Fruit fly (Drosophila melanogaster) whole organism, prepupa: Measurements from ENCODE around the gene Klp98A.

Experiments
- Blimp-1 ChIP-seq: fragments of 200-800 bp; sonication (Bioruptor generic); optimal IDR thresholded peaks from 3 replicates; lab custom pipeline; 2017; ENCODE audit warnings: missing biosample characterization, missing genetic modification characterization, mild to moderate bottlenecking, moderate library complexity, missing genetic modification reagents
- CG10631 ChIP-seq: fragments of 200-800 bp; sonication (Bioruptor generic); optimal IDR thresholded peaks from 2 replicates; lab custom pipeline; 2016; ENCODE audit warnings: missing biosample characterization, missing genetic modification characterization
- CG10669 ChIP-seq: fragments of 200-800 bp; sonication (Bioruptor generic); optimal IDR thresholded peaks from 3 replicates; lab custom pipeline; 2018; ENCODE audit warnings: missing biosample characterization, mild to moderate bottlenecking, missing genetic modification characterization, moderate library complexity
- CG11294 ChIP-seq: fragments of 200-800 bp; sonication (Bioruptor generic); IDR thresholded peaks from 2 replicates; pipeline ENCODE4 v1.3.6; 2022; ENCODE audit warnings: missing biosample characterization, missing genetic modification characterization
- CG11762 ChIP-seq: fragments of 200-800 bp; sonication (Bioruptor generic); optimal IDR thresholded peaks from 3 replicates; lab custom pipeline; 2016; ENCODE audit warnings: missing biosample characterization, missing genetic modification characterization; ENCODE audit not compliant: insufficient read depth
- CG1621 ChIP-seq: fragments of 200-800 bp; sonication (Bioruptor generic); optimal IDR thresholded peaks from 3 replicates; lab custom pipeline; 2018; ENCODE audit warnings: missing biosample characterization, mild to moderate bottlenecking, missing genetic modification characterization
- CG16779 ChIP-seq: fragments of 200-800 bp; sonication (Bioruptor generic); optimal IDR thresholded peaks from 3 replicates; lab custom pipeline; 2017; ENCODE audit warnings: missing biosample characterization, mild to moderate bottlenecking, missing genetic modification characterization
- CG3032 ChIP-seq: fragments of 200-800 bp; optimal IDR thresholded peaks from 2 replicates; lab custom pipeline; 2019; ENCODE audit warnings: missing biosample characterization, mild to moderate bottlenecking, missing genetic modification characterization, moderate library complexity
- CG31627 ChIP-seq: fragments of 200-800 bp; sonication (Bioruptor generic); optimal IDR thresholded peaks from 3 replicates; lab custom pipeline; 2016; ENCODE audit warnings: missing biosample characterization, missing genetic modification characterization
- CG32006 ChIP-seq: fragments of 200-800 bp; sonication (Bioruptor generic); optimal IDR thresholded peaks from 3 replicates; lab custom pipeline; 2017; ENCODE audit warnings: missing biosample characterization, mild to moderate bottlenecking, missing genetic modification characterization
- CG4318 ChIP-seq: fragments of 200-800 bp; sonication (Bioruptor generic); optimal IDR thresholded peaks from 3 replicates; lab custom pipeline; 2017; ENCODE audit warnings: missing biosample characterization, mild to moderate bottlenecking, missing genetic modification characterization
- CG6163 ChIP-seq: fragments of 200-800 bp; sonication (Bioruptor generic); IDR thresholded peaks from 3 replicates; pipeline ENCODE4 v1.3.6; 2022; ENCODE audit warnings: missing biosample characterization, missing genetic modification characterization
- CG6792 ChIP-seq: fragments of 200-800 bp; sonication (Bioruptor generic); optimal IDR thresholded peaks from 3 replicates; lab custom pipeline; 2016; ENCODE audit warnings: missing biosample characterization, missing genetic modification characterization
- CG6808 ChIP-seq: fragments of 200-800 bp; sonication (Bioruptor generic); optimal IDR thresholded peaks from 3 replicates; lab custom pipeline; 2017; ENCODE audit warnings: missing biosample characterization, missing genetic modification characterization, mild to moderate bottlenecking, moderate library complexity, missing genetic modification reagents
- CG6854 ChIP-seq: fragments of 200-800 bp; sonication (Bioruptor generic); optimal IDR thresholded peaks from 2 replicates; lab custom pipeline; 2017; ENCODE audit warnings: missing biosample characterization, mild to moderate bottlenecking, missing genetic modification characterization
- CG7368 ChIP-seq: fragments of 200-800 bp; sonication (Bioruptor generic); optimal IDR thresholded peaks from 3 replicates; lab custom pipeline; 2016; ENCODE audit warnings: missing biosample characterization, missing genetic modification characterization
- CG8119 ChIP-seq: fragments of 200-800 bp; sonication (Bioruptor generic); IDR thresholded peaks from 3 replicates; pipeline ENCODE4 v1.3.6; 2022; ENCODE audit warnings: missing biosample characterization, missing genetic modification characterization
- CG9139 ChIP-seq: fragments of 200-800 bp; sonication (Bioruptor generic); optimal IDR thresholded peaks from 3 replicates; lab custom pipeline; 2017; ENCODE audit warnings: missing biosample characterization, mild to moderate bottlenecking, missing genetic modification characterization
- Eip75B ChIP-seq: fragments of 200-800 bp; sonication (Bioruptor generic); optimal IDR thresholded peaks from 3 replicates; lab custom pipeline; 2016; ENCODE audit warnings: missing biosample characterization, missing genetic modification characterization
- Eip78C ChIP-seq: fragments of 200-800 bp; sonication (Bioruptor generic); peaks from one replicate; lab custom pipeline; 2016; ENCODE audit warnings: missing biosample characterization, missing genetic modification characterization
- Eip93F ChIP-seq: fragments of 200-800 bp; sonication (Bioruptor generic); optimal IDR thresholded peaks from 2 replicates; lab custom pipeline; 2016; ENCODE audit warnings: missing biosample characterization, mild to moderate bottlenecking, missing genetic modification characterization
- Ets21C ChIP-seq: fragments of 200-800 bp; sonication (Bioruptor generic); optimal IDR thresholded peaks from 3 replicates; lab custom pipeline; 2016; ENCODE audit warnings: missing biosample characterization, missing genetic modification characterization
- Ets96B ChIP-seq: fragments of 200-800 bp; optimal IDR thresholded peaks from 2 replicates; lab custom pipeline; 2019; ENCODE audit warnings: missing biosample characterization, mild to moderate bottlenecking, missing genetic modification characterization, moderate library complexity
- Gug ChIP-seq: fragments of 200-800 bp; sonication (Bioruptor generic); IDR thresholded peaks from 2 replicates; pipeline ENCODE4 v1.3.6; 2022; ENCODE audit warnings: missing biosample characterization, missing genetic modification characterization
- Hr38 ChIP-seq: sonication (Bioruptor generic); optimal IDR thresholded peaks from 2 replicates; lab custom pipeline; 2016; ENCODE audit warnings: missing biosample characterization, missing genetic modification characterization
- Hr39 ChIP-seq: fragments of 200-800 bp; sonication (Bioruptor generic); optimal IDR thresholded peaks from 2 replicates; lab custom pipeline; 2016; ENCODE audit warnings: missing biosample characterization, missing genetic modification characterization
- Hr4 ChIP-seq: fragments of 200-800 bp; sonication (Bioruptor generic); optimal IDR thresholded peaks from 3 replicates; lab custom pipeline; 2016; ENCODE audit warnings: missing biosample characterization, missing genetic modification characterization
- Lpt ChIP-seq: fragments of 200-800 bp; sonication (Bioruptor generic); optimal IDR thresholded peaks from 3 replicates; lab custom pipeline; 2016; ENCODE audit warnings: missing biosample characterization, missing genetic modification characterization
- Met ChIP-seq: fragments of 200-800 bp; sonication (Bioruptor generic); optimal IDR thresholded peaks from 3 replicates; lab custom pipeline; 2016; ENCODE audit warnings: missing biosample characterization, missing genetic modification characterization
- OdsH ChIP-seq: fragments of 200-800 bp; sonication (Bioruptor generic); optimal IDR thresholded peaks from 3 replicates; lab custom pipeline; 2016; ENCODE audit warnings: missing biosample characterization, missing genetic modification characterization
- Sox102F ChIP-seq: fragments of 200-800 bp; sonication (Bioruptor generic); optimal IDR thresholded peaks from 2 replicates; lab custom pipeline; 2016; ENCODE audit warnings: missing biosample characterization, mild to moderate bottlenecking, missing genetic modification characterization
- Sox14 ChIP-seq: fragments of 200-800 bp; sonication (Bioruptor generic); optimal IDR thresholded peaks from 3 replicates; lab custom pipeline; 2016; ENCODE audit warnings: missing biosample characterization, missing genetic modification characterization
- acj6 ChIP-seq: fragments of 200-800 bp; sonication (Bioruptor generic); optimal IDR thresholded peaks from 3 replicates; lab custom pipeline; 2016; ENCODE audit warnings: missing biosample characterization, missing genetic modification characterization
- cyc ChIP-seq: fragments of 200-800 bp; sonication (Bioruptor generic); optimal IDR thresholded peaks from 3 replicates; lab custom pipeline; 2016; ENCODE audit warnings: missing biosample characterization, missing genetic modification characterization
- dac ChIP-seq: fragments of 200-800 bp; sonication (Bioruptor generic); optimal IDR thresholded peaks from 2 replicates; lab custom pipeline; 2017; ENCODE audit warnings: missing biosample characterization, mild to moderate bottlenecking, missing genetic modification characterization
- dsx ChIP-seq: fragments of 200-800 bp; optimal IDR thresholded peaks from 3 replicates; lab custom pipeline; 2019; ENCODE audit warnings: missing biosample characterization, mild to moderate bottlenecking, missing genetic modification characterization, moderate library complexity; ENCODE audit not compliant: poor library complexity, severe bottlenecking
- eg ChIP-seq: fragments of 200-800 bp; sonication (Bioruptor generic); IDR thresholded peaks from 3 replicates; pipeline ENCODE4 v1.3.6; 2022; ENCODE audit warnings: missing biosample characterization, missing genetic modification characterization
- esn ChIP-seq: fragments of 200-800 bp; sonication (Bioruptor generic); optimal IDR thresholded peaks from 2 replicates; lab custom pipeline; 2016; ENCODE audit warnings: missing biosample characterization, mild to moderate bottlenecking, missing genetic modification characterization, moderate library complexity
- fd59A ChIP-seq: fragments of 200-800 bp; sonication (Bioruptor generic); optimal IDR thresholded peaks from 2 replicates; lab custom pipeline; 2017; ENCODE audit warnings: missing biosample characterization, mild to moderate bottlenecking, missing genetic modification characterization, missing genetic modification reagents
- fkh ChIP-seq: fragments of 200-800 bp; sonication (Bioruptor generic); optimal IDR thresholded peaks from 3 replicates; lab custom pipeline; 2017; ENCODE audit warnings: missing biosample characterization, mild to moderate bottlenecking, missing genetic modification characterization, moderate library complexity
- lz ChIP-seq: fragments of 200-800 bp; sonication (Bioruptor generic); optimal IDR thresholded peaks from 3 replicates; lab custom pipeline; 2016; ENCODE audit warnings: missing biosample characterization, missing genetic modification characterization
- salr ChIP-seq, 2 experiments: fragments of 200-800 bp; sonication (Bioruptor generic); optimal IDR thresholded peaks; 3 replicates each; lab custom pipeline; 2016 to 2018; ENCODE audit warnings: missing biosample characterization in 2 of 2, missing genetic modification characterization in 2 of 2, mild to moderate bottlenecking in 1 of 2
- spab ChIP-seq: fragments of 200-800 bp; sonication (Bioruptor generic); optimal IDR thresholded peaks from 2 replicates; lab custom pipeline; 2017; ENCODE audit warnings: missing biosample characterization, mild to moderate bottlenecking, missing genetic modification characterization, missing genetic modification reagents
- ss ChIP-seq, 2 experiments: fragments of 200-800 bp; sonication (Bioruptor generic); optimal IDR thresholded peaks; 2 replicates in 1 of 2; 3 replicates in 1 of 2; lab custom pipeline; 2017 to 2018; ENCODE audit warnings: mild to moderate bottlenecking in 2 of 2, missing biosample characterization in 2 of 2, missing genetic modification characterization in 2 of 2, moderate library complexity in 1 of 2
- topi ChIP-seq: fragments of 200-800 bp; sonication (Bioruptor generic); optimal IDR thresholded peaks from 3 replicates; lab custom pipeline; 2016; ENCODE audit warnings: missing biosample characterization, missing genetic modification characterization
- vri ChIP-seq: fragments of 200-800 bp; sonication (Bioruptor generic); optimal IDR thresholded peaks from 3 replicates; lab custom pipeline; 2016; ENCODE audit warnings: missing biosample characterization, mild to moderate bottlenecking, missing genetic modification characterization

Klp98A gene

DNA sequence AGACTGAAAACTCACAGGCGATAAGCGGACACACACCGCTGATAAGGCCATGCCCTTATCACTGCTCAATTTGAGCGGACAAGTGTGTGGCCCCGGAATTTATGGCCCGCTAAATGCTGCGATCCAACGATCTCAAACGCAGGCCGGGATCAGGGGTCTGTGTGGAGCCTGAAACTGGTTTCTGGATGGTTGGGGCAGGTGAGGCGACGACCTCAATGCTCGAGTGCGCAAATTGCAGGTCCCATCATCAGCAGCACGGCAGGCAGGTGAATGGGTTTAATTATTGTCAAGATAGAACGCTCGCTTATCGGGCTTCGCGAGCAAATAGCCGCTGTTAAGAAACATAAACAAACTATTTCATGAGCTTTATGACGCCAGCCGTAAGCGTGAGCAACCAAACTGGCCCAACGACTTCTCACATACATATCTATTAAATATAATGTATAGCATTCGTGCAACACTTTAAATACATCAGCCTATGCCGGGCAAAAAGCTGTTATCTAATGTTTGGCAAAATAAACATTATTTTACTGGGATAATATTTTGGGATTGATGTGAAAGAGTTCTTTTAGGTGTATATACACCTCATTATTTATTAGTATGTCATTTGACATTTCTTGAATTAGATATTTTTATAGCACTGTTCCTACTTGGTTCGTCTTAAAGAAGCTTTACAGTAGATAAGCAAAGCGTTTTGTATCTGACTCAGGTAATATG is 46.7 kb upstream of the Klp98A start (continued):
- TF ChIP-seq CG16779 (tag; lab: Kevin White, UChicago) (no peak), CG10631 (GFP tag; lab: Kevin White, UChicago) (no peak)

DNA sequence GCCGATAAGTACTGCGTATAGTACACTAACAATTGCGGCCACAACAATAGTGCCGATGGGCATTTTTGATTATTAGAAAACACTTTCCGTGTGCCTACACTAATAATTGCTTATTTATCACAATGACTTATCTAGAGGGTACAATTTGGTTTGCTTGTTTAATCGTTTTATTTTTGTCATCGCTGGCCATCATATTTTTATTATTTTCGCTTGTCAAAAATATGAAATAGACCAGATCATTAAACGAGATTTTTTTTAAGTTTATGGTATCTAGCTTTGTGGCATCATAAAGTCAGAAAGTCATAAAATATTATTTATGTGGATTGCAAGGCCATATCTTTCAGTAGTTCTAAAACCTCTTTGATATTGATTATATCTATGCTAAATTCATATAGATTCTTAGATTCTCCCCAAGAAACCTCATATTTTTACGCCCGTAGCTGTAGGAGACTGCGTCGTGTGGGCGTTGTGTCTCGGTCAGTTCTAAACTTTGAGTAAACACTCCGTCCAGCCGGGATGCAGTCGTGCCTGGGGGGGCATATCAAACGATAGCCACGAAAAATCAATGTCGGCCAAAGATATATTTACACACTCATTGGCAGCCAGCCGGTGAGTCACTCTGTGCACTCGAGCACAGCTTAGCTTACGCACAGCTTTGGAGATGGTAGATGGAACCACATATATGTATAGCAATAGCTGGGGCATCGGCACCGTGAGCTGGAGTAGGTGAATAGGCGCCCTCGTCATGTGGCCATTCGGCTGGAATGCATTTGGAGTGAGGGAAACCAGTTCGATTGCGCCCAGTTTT is 45.9 kb upstream of the Klp98A start:
- TF ChIP-seq dsx (GFP tag; lab: Kevin White, UChicago) (no peak), CG11294 (GFP tag; lab: Robert Waterston, UW) (no peak), CG6163 (GFP tag; lab: Robert Waterston, UW) (peak; percentile 50; the same call in 1 of the 3 replicates), CG1621 (peak; percentile 16), Sox14 (GFP tag; lab: Kevin White, UChicago) (peak; percentile 70), CG3032 (tag; lab: Kevin White, UChicago) (peak; percentile 3), OdsH (GFP tag; lab: Kevin White, UChicago) (peak; percentile 68), CG6792 (GFP tag; lab: Kevin White, UChicago) (peak; percentile 41), CG6808 (GFP tag; lab: Kevin White, UChicago) (peak; percentile 21), ss (GFP tag; optimal IDR thresholded peaks at IDR 0.05; lab: Kevin White, UChicago) (peak; percentile 6 to 49), CG11762 (no peak), vri (GFP tag; lab: Kevin White, UChicago) (no peak), dac (GFP tag; lab: Kevin White, UChicago) (no peak), Blimp-1 (GFP tag; lab: Kevin White, UChicago) (no peak), topi (peak; percentile 47), Sox102F (GFP tag; lab: Kevin White, UChicago) (peak; percentile 57), CG8119 (GFP tag; lab: Robert Waterston, UW) (peak; percentile 48; the same call in 2 of the 3 replicates), Hr4 (GFP tag; lab: Kevin White, UChicago) (peak; percentile 77), CG32006 (GFP tag; lab: Kevin White, UChicago) (peak; percentile 86), Hr38 (GFP tag; lab: Kevin White, UChicago) (no peak), CG6854 (GFP tag; lab: Kevin White, UChicago) (no peak), CG16779 (tag; lab: Kevin White, UChicago) (peak; percentile 14), cyc (peak; percentile 23), eg (GFP tag; lab: Robert Waterston, UW) (peak; percentile 64; the same call in 2 of the 3 replicates), CG9139 (GFP tag; lab: Kevin White, UChicago) (no peak), Lpt (GFP tag; lab: Kevin White, UChicago) (no peak), Ets21C (GFP tag; lab: Kevin White, UChicago) (no peak), CG31627 (GFP tag; lab: Kevin White, UChicago) (peak; percentile 49), fkh (GFP tag; lab: Kevin White, UChicago) (no peak), Eip93F (GFP tag; lab: Kevin White, UChicago) (no peak), CG10669 (peak; percentile 44), lz (GFP tag; lab: Kevin White, UChicago) (peak; percentile 56), fd59A (GFP tag; lab: Kevin White, UChicago) (peak; percentile 55), spab (GFP tag; lab: Kevin White, UChicago) (peak; percentile 48), CG4318 (GFP tag; lab: Kevin White, UChicago) (peak; percentile 55), acj6 (GFP tag; lab: Kevin White, UChicago) (peak; percentile 58), esn (GFP tag; lab: Kevin White, UChicago) (peak; percentile 44), Gug (GFP tag; lab: Robert Waterston, UW) (peak; percentile 41), CG7368 (GFP tag; lab: Kevin White, UChicago) (peak; percentile 25), Eip75B (GFP tag; lab: Kevin White, UChicago) (peak; percentile 48), Eip78C (GFP tag; lab: Kevin White, UChicago) (peak; percentile 90), Met (peak; percentile 57), Ets96B (tag; lab: Kevin White, UChicago) (peak; percentile 29), Hr39 (GFP tag; lab: Kevin White, UChicago) (peak; percentile 32), CG10631 (GFP tag; lab: Kevin White, UChicago) (peak; percentile 58), salr (GFP tag; optimal IDR thresholded peaks at IDR 0.05; lab: Kevin White, UChicago) (peak; percentile 27 to 74)
